Fruit fly (Drosophila melanogaster) whole organism, pupa: ENCODE measurements around the gene dsd.

ENCODE experiments used
- CG10348 ChIP-seq: fragments of 200-800 bp; sonication (Bioruptor generic); IDR thresholded peaks from 2 replicates; pipeline ENCODE4 v1.3.6; 2022; ENCODE audit warnings: missing biosample characterization, missing genetic modification characterization
- CG12605 ChIP-seq: fragments of 200-800 bp; sonication (Bioruptor generic); IDR thresholded peaks from 2 replicates; pipeline ENCODE4 v1.3.6; 2022; ENCODE audit warnings: missing biosample characterization, missing genetic modification characterization
- CG13204 ChIP-seq: fragments of 200-800 bp; sonication (Bioruptor generic); optimal IDR thresholded peaks from 2 replicates; lab custom pipeline; 2018; ENCODE audit warnings: missing biosample characterization, mild to moderate bottlenecking, missing genetic modification characterization, moderate library complexity
- CG14655 ChIP-seq: fragments of 200-800 bp; sonication (Bioruptor generic); optimal IDR thresholded peaks from 3 replicates; lab custom pipeline; 2017; ENCODE audit warnings: mild to moderate bottlenecking, missing biosample characterization, missing genetic modification reagents, missing genetic modification characterization
- CG15710 ChIP-seq: fragments of 200-800 bp; sonication (Bioruptor generic); optimal IDR thresholded peaks from 2 replicates; lab custom pipeline; 2018; ENCODE audit warnings: missing biosample characterization, mild to moderate bottlenecking, missing genetic modification characterization, moderate library complexity
- CG17806 ChIP-seq: fragments of 200-800 bp; sonication (Bioruptor generic); optimal IDR thresholded peaks from 2 replicates; lab custom pipeline; 2018; ENCODE audit warnings: missing biosample characterization, mild to moderate bottlenecking, missing genetic modification characterization, moderate library complexity
- CG32121 ChIP-seq: fragments of 200-800 bp; sonication (Bioruptor generic); IDR thresholded peaks from 2 replicates; pipeline ENCODE4 v1.3.6; 2022; ENCODE audit warnings: missing biosample characterization, missing genetic modification characterization
- CG34367 ChIP-seq: fragments of 200-800 bp; sonication (Bioruptor generic); optimal IDR thresholded peaks from 2 replicates; lab custom pipeline; 2018; ENCODE audit warnings: missing biosample characterization, mild to moderate bottlenecking, missing genetic modification characterization
- CG4496 ChIP-seq: fragments of 200-800 bp; sonication (Bioruptor generic); IDR thresholded peaks from 3 replicates; pipeline ENCODE4 v1.3.6; 2022; ENCODE audit warnings: missing biosample characterization, missing genetic modification characterization
- CG8159 ChIP-seq: fragments of 200-800 bp; sonication (Bioruptor generic); optimal IDR thresholded peaks from 3 replicates; lab custom pipeline; 2018; ENCODE audit warnings: missing biosample characterization, mild to moderate bottlenecking, missing genetic modification characterization, moderate library complexity
- CG8301 ChIP-seq: fragments of 200-800 bp; sonication (Bioruptor generic); optimal IDR thresholded peaks from 2 replicates; lab custom pipeline; 2018; ENCODE audit warnings: missing biosample characterization, mild to moderate bottlenecking, missing genetic modification characterization
- CG9948 ChIP-seq: fragments of 200-800 bp; sonication (Bioruptor generic); optimal IDR thresholded peaks from 2 replicates; lab custom pipeline; 2018; ENCODE audit warnings: missing biosample characterization, mild to moderate bottlenecking, missing genetic modification characterization, moderate library complexity
- D1 ChIP-seq: fragments of 200-800 bp; sonication (Bioruptor generic); optimal IDR thresholded peaks from 2 replicates; lab custom pipeline; 2018; ENCODE audit warnings: missing biosample characterization, mild to moderate bottlenecking, missing genetic modification characterization, moderate library complexity
- EcR ChIP-seq: fragments of 200-800 bp; sonication (Bioruptor generic); optimal IDR thresholded peaks from 3 replicates; lab custom pipeline; 2019; ENCODE audit warnings: missing biosample characterization, missing genetic modification characterization, mild to moderate bottlenecking, moderate library complexity, missing genetic modification reagents
- Ets98B ChIP-seq: fragments of 200-800 bp; sonication (Bioruptor generic); IDR thresholded peaks from 2 replicates; pipeline ENCODE4 v1.3.6; 2022; ENCODE audit warnings: missing biosample characterization, missing genetic modification characterization
- Pif1A ChIP-seq: fragments of 200-800 bp; sonication (Bioruptor generic); optimal IDR thresholded peaks from 3 replicates; lab custom pipeline; 2016; ENCODE audit warnings: missing biosample characterization, missing genetic modification characterization
- Pif1B ChIP-seq: fragments of 200-800 bp; sonication (Bioruptor generic); optimal IDR thresholded peaks from 3 replicates; lab custom pipeline; 2016; ENCODE audit warnings: missing biosample characterization, missing genetic modification characterization
- Snoo ChIP-seq: fragments of 200-800 bp; sonication (Bioruptor generic); optimal IDR thresholded peaks from 3 replicates; lab custom pipeline; 2017; ENCODE audit warnings: missing biosample characterization, mild to moderate bottlenecking, missing genetic modification characterization, inconsistent platforms
- fd96Ca ChIP-seq: fragments of 200-800 bp; sonication (Bioruptor generic); IDR thresholded peaks from 3 replicates; pipeline ENCODE4 v1.3.6; 2022; ENCODE audit warnings: missing biosample characterization, missing genetic modification characterization
- gl ChIP-seq: fragments of 200-800 bp; sonication (Bioruptor generic); optimal IDR thresholded peaks from 2 replicates; lab custom pipeline; 2018; ENCODE audit warnings: missing biosample characterization, mild to moderate bottlenecking, missing genetic modification characterization
- rn ChIP-seq: fragments of 200-800 bp; sonication (Bioruptor generic); IDR thresholded peaks from 2 replicates; pipeline ENCODE4 v1.3.6; 2022; ENCODE audit warnings: missing biosample characterization, missing genetic modification characterization

Gene dsd

DNA sequence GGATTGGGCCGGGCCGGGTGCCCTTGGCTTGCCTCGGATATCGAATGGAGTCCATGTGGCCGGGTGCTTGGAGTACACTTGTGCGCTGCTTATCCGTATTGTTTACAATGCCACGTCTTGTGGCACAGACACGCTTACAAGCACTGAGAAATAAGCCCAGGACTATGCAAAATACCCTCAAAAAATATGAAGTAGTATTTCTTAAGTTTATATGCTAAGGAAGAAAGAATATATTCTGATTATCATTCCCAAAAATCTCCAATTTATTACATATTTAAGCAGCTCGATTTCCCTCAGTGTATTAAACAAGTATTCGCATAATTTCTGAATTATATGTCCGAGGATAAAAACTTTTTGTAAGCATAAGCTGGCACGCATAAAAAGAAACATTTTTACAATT, 14.7 kb upstream of the dsd start:
- TF ChIP-seq D1 (tag; lab: Kevin White, UChicago) (no peak), CG8159 (peak; percentile 42), Snoo (tag; lab: Kevin White, UChicago) (no peak), CG15710 (tag; lab: Kevin White, UChicago) (peak; percentile 31), CG34367 (tag; lab: Kevin White, UChicago) (no peak), CG14655 (GFP tag; lab: Kevin White, UChicago) (peak; percentile 4)

DNA sequence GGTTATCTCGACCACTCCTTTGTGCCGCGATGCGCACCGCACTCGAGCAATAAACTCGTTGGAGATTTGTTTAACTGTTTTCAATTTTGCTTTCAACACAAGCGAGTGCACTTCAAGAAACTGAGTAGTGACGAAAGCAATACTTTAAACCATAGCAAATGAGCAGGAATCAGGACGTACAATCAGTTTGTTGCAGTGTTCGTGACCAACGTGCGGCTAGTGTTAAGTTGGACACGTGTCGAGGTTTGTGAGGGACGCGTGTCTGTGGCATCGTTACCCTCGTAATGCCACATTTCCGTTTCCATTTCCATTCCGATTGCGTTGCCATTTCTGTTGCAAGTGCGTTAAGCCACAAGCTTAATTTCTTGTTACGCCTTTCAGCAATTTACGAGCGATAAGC, 9.3 kb upstream of the dsd start:
- TF ChIP-seq CG12605 (no peak), rn (GFP tag; lab: Robert Waterston, UW) (no peak), CG8301 (tag; lab: Kevin White, UChicago) (no peak), CG34367 (tag; lab: Kevin White, UChicago) (no peak), gl (no peak), Pif1A (GFP tag; lab: Kevin White, UChicago) (no peak)
- TF ChIP-seq, all 21 proteins: peak for 0

DNA sequence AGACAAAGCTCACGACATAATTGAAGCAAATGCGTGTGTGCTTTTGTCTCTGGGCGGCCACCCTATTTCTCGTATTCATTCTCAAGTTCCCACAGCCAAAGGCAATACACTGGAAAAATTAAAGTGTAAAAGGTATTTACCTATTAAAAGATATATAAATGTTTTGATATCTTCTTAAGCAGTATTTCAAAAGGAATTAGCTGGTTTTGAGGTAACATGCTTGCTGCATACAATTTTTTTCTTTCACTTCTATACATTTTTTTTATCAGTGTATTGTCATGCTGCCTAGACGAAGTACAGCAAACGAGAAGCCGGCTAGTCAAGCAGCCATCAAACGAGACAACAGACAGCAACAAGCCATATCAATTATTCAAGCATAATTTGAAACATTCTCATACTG, 6.6 kb upstream of the dsd start:
- TF ChIP-seq Ets98B (GFP tag; lab: Robert Waterston, UW) (no peak), CG17806 (tag; lab: Kevin White, UChicago) (peak; percentile 8), D1 (tag; lab: Kevin White, UChicago) (no peak), CG8301 (tag; lab: Kevin White, UChicago) (no peak), Pif1B (GFP tag; lab: Kevin White, UChicago) (no peak), CG32121 (GFP tag; lab: Robert Waterston, UW) (no peak), CG9948 (tag; lab: Kevin White, UChicago) (no peak), EcR (GFP tag; lab: Kevin White, UChicago) (no peak), CG14655 (GFP tag; lab: Kevin White, UChicago) (no peak), Pif1A (GFP tag; lab: Kevin White, UChicago) (no peak), CG8159 (peak; percentile 48)
- TF ChIP-seq, all 21 proteins: peak for 2

DNA sequence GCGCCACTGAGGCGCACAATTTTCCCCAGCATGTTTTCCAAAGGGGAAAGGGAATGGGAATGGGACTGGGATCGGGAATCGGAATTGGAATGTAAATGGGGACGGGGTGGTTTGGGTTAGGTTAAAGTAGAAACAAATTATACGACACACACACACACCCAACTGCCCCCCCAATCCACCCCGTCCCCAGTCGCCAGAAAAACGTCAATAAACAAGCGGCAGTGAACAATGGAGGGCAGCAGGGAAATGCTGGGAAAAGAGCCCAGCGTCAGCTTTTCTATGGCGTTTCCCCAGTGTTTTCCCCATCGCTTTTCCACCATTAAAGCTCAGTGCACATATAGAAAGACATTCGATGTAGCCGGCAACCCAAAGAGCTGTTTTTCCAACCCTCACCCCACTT, 3.4 kb upstream of the dsd start:
- TF ChIP-seq CG17806 (tag; lab: Kevin White, UChicago) (no peak), Pif1A (GFP tag; lab: Kevin White, UChicago) (no peak), CG32121 (GFP tag; lab: Robert Waterston, UW) (no peak), gl (no peak), CG8301 (tag; lab: Kevin White, UChicago) (no peak), CG8159 (no peak), CG4496 (GFP tag; lab: Robert Waterston, UW) (no peak), Pif1B (GFP tag; lab: Kevin White, UChicago) (no peak), rn (GFP tag; lab: Robert Waterston, UW) (no peak)

DNA sequence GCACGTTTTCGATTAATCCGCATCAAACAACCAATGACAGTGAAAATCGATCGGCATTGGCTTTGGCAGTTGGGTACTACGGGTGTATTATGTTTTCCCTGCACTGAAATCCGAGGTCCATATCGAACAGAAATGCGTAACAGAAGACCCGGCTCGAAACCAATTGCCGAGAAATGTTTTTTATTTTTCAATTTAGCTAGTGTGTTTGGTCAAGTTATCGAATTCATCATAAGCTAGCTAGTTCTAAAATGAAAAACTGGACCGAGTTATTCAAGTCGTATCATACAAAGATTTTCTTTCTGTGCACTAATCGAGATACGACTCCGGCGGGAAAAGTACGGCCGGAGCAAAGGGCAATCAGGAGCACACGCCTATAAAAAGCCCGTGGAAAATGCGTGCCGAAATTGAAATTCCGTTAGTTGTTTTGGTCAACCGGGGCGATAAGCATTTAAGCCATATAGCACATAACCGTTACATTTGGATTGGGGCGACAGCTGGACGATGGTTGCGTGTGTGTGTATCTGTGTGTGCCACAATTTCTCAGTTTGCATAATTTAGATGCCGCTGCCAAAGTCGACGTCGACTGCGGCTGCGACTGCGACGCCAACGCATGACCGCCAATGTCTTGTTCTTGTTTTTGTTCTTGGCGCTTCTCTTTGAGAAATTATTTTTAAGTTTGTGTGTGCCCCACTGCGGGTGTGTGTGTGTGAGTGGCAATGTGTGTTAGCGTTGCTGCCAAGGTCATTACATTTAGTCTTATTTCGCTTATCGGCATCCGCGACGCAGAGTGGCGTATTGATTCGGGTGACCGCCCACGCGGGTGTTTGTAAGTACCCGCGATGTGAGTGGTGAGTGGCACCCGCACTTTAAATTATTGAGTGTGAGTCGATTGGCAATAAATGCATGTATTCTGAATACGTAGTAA, 2.2 kb upstream of the dsd start:
- no peak for TF ChIP-seq gl
- TF ChIP-seq CG8301 (tag; lab: Kevin White, UChicago) = no peak
- TF ChIP-seq CG8159 = no peak
- no peak for TF ChIP-seq CG17806 (tag; lab: Kevin White, UChicago)
- no peak for TF ChIP-seq D1 (tag; lab: Kevin White, UChicago)
- TF ChIP-seq CG13204 (GFP tag; lab: Kevin White, UChicago) = no peak
- no peak for TF ChIP-seq CG34367 (tag; lab: Kevin White, UChicago)
- TF ChIP-seq EcR (GFP tag; lab: Kevin White, UChicago) = no peak

DNA sequence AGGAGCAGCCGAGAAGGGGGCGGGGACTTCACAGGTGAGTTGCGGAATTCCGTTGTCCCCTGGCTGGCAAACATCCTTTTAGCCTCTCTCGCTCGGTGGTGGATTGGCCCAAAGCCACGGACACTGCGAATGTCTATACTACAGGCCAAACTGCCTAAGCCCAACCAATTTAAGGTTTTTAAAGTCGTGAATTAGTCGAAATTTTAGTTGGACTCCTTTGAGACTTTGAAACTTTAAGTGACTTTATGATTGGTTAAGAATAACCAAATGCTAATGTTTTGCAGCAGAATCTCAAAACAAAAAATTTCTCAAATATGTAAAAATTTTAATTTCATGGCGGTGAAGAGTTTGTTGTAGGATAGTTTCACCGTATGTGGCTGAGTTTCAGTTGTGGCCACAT, 1.3 kb upstream of the dsd start:
- TF ChIP-seq CG10348 (GFP tag; lab: Robert Waterston, UW) = no peak
- TF ChIP-seq fd96Ca (GFP tag; lab: Robert Waterston, UW) = 0 out of 3 replicates have a peak, but pooled peaks have one; percentile 8

DNA sequence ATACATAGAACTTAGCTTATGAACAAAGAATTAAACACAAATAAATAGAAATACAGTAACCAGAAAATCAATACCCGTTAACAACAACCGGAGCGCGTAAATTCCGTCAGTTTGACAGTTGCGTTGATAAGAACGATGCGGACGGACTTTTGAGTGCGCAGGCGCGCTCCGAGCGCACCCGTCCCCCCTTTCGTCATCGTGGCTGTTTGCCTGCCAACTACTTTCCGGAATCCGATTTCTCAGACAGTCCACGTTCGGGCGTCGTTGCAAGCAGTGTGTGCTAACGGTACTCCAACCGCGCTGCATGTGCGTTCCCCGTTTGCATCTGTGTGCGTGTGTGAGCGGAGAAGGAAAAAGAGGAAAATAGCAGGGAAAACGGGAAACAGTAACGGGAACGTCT, 804 bp upstream of the dsd start:
- TF ChIP-seq Ets98B (GFP tag; lab: Robert Waterston, UW) (0 out of 2 replicates have a peak, but pooled peaks have one; percentile 13), CG17806 (tag; lab: Kevin White, UChicago) (no peak)
